Fruit fly (Drosophila melanogaster): ENCODE measurements around the gene Sec8.
A peak's percentile ranks its signal among the peaks of the same experiment; 100 is the strongest.

The Sec8 gene

dm6 chr3R:5791497-5791896 lies 32.7 kb upstream of the Sec8 start, which contains the start of gene Hpf1:
Gene Hpf1 (plus strand): TSS chr3R:5791879.
- TF ChIP-seq brk (GFP tag; optimal IDR thresholded peaks at IDR 0.05) (no peak), sv (GFP tag; optimal IDR thresholded peaks at IDR 0.05) (peak; percentile 98), Abd-B (GFP tag; optimal IDR thresholded peaks at IDR 0.05) (no peak), Rel (GFP tag; optimal IDR thresholded peaks at IDR 0.05) (peak; percentile 94), Rel (tag; optimal IDR thresholded peaks at IDR 0.05) (peak; percentile 92), fru (GFP tag; optimal IDR thresholded peaks at IDR 0.05) (peak; percentile 99), lola (GFP tag; optimal IDR thresholded peaks at IDR 0.05) (no peak), dsf (GFP tag; optimal IDR thresholded peaks at IDR 0.05; ENCODE audit: borderline replicate concordance) (peak; percentile 95), woc (GFP tag; optimal IDR thresholded peaks at IDR 0.05) (peak; percentile 98), psq (GFP tag; optimal IDR thresholded peaks at IDR 0.05) (peak; percentile 98), foxo (GFP tag; optimal IDR thresholded peaks at IDR 0.05) (peak; percentile 96 to 99), usp (GFP tag; optimal IDR thresholded peaks at IDR 0.05) (no peak), tai (GFP tag; optimal IDR thresholded peaks at IDR 0.05) (no peak), HLH106 (tag; optimal IDR thresholded peaks at IDR 0.05) (peak; percentile 99), Myc (optimal IDR thresholded peaks at IDR 0.05) (peak; percentile 21), Sp1 (GFP tag; optimal IDR thresholded peaks at IDR 0.05) (peak; percentile 99), Mio (GFP tag; optimal IDR thresholded peaks at IDR 0.05) (peak; percentile 92), h (GFP tag; optimal IDR thresholded peaks at IDR 0.05) (peak; percentile 99), ey (GFP tag; optimal IDR thresholded peaks at IDR 0.05) (peak; percentile 99), Jra (GFP tag; optimal IDR thresholded peaks at IDR 0.05) (peak; percentile 98), pan (optimal IDR thresholded peaks at IDR 0.05) (no peak), OdsH (GFP tag; optimal IDR thresholded peaks at IDR 0.05) (peak; percentile 99), CrebA (GFP tag; optimal IDR thresholded peaks at IDR 0.05; ENCODE audit: borderline replicate concordance) (no peak), Hr78 (GFP tag; optimal IDR thresholded peaks at IDR 0.05) (no peak), jim (GFP tag; optimal IDR thresholded peaks at IDR 0.05) (peak; percentile 63), sage (GFP tag; optimal IDR thresholded peaks at IDR 0.05) (peak; percentile 97), dmrt93B (GFP tag; optimal IDR thresholded peaks at IDR 0.05) (peak; percentile 98), Hr83 (GFP tag; optimal IDR thresholded peaks at IDR 0.05; ENCODE audit: poor library complexity, severe bottlenecking) (peak; percentile 86), CG9705 (GFP tag; optimal IDR thresholded peaks at IDR 0.05) (peak; percentile 98), br (GFP tag; optimal IDR thresholded peaks at IDR 0.05) (peak; percentile 99), CG32264 (GFP tag; optimal IDR thresholded peaks at IDR 0.05) (peak; percentile 98), Hnf4 (GFP tag; optimal IDR thresholded peaks at IDR 0.05) (peak; percentile 99), rgr (GFP tag; optimal IDR thresholded peaks at IDR 0.05) (peak; percentile 100), GATAd (GFP tag; optimal IDR thresholded peaks at IDR 0.05) (peak; percentile 96)

dm6 chr3R:5789025-5789953 lies 30.5 kb upstream of the Sec8 start, which contains the start of the genes Hat1 and Rpn5:
Gene Hat1 (minus strand): TSS chr3R:5789384.
Gene Rpn5 (plus strand): TSS chr3R:5789493.
- TF ChIP-seq HLH106 (tag; optimal IDR thresholded peaks at IDR 0.05) (peak; percentile 83), Jra (GFP tag; optimal IDR thresholded peaks at IDR 0.05) (peak; percentile 96), br (GFP tag; optimal IDR thresholded peaks at IDR 0.05) (peak; percentile 90), Mio (GFP tag; optimal IDR thresholded peaks at IDR 0.05) (peak; percentile 45), OdsH (GFP tag; optimal IDR thresholded peaks at IDR 0.05) (peak; percentile 86), Rel (GFP tag; optimal IDR thresholded peaks at IDR 0.05) (no peak), Rel (tag; optimal IDR thresholded peaks at IDR 0.05) (peak; percentile 28), Dfd (GFP tag; optimal IDR thresholded peaks at IDR 0.05) (no peak), Hnf4 (GFP tag; optimal IDR thresholded peaks at IDR 0.05) (peak; percentile 91), woc (GFP tag; optimal IDR thresholded peaks at IDR 0.05) (peak; percentile 98), jim (GFP tag; optimal IDR thresholded peaks at IDR 0.05) (no peak), h (GFP tag; optimal IDR thresholded peaks at IDR 0.05) (peak; percentile 92), fru (GFP tag; optimal IDR thresholded peaks at IDR 0.05) (peak; percentile 93), ey (GFP tag; optimal IDR thresholded peaks at IDR 0.05) (peak; percentile 89), CrebA (GFP tag; optimal IDR thresholded peaks at IDR 0.05; ENCODE audit: borderline replicate concordance) (no peak), lola (GFP tag; optimal IDR thresholded peaks at IDR 0.05) (no peak), Sp1 (GFP tag; optimal IDR thresholded peaks at IDR 0.05) (peak; percentile 79), Dif (GFP tag; optimal IDR thresholded peaks at IDR 0.05; ENCODE audit: partially characterized antibody) (no peak), Myc (optimal IDR thresholded peaks at IDR 0.05) (peak; percentile 84), N (GFP tag; optimal IDR thresholded peaks at IDR 0.05) (no peak), usp (GFP tag; optimal IDR thresholded peaks at IDR 0.05) (no peak), CG32264 (GFP tag; optimal IDR thresholded peaks at IDR 0.05) (peak; percentile 62), Hr83 (GFP tag; optimal IDR thresholded peaks at IDR 0.05; ENCODE audit: poor library complexity, severe bottlenecking) (peak; percentile 96), dmrt93B (GFP tag; optimal IDR thresholded peaks at IDR 0.05) (peak; percentile 84), dl (GFP tag; optimal IDR thresholded peaks at IDR 0.05; ENCODE audit: insufficient read depth in 1 of 2, partially characterized antibody in 2 of 2) (no peak), tai (GFP tag; optimal IDR thresholded peaks at IDR 0.05) (no peak), rgr (GFP tag; optimal IDR thresholded peaks at IDR 0.05) (peak; percentile 92), foxo (GFP tag; optimal IDR thresholded peaks at IDR 0.05) (peak; percentile 41 to 92), Vsx2 (GFP tag; optimal IDR thresholded peaks at IDR 0.05; ENCODE audit: partially characterized antibody) (no peak), dsf (GFP tag; optimal IDR thresholded peaks at IDR 0.05; ENCODE audit: borderline replicate concordance) (peak; percentile 85), psq (GFP tag; optimal IDR thresholded peaks at IDR 0.05) (peak; percentile 86), brk (GFP tag; optimal IDR thresholded peaks at IDR 0.05) (no peak), sage (GFP tag; optimal IDR thresholded peaks at IDR 0.05) (peak; percentile 42), Abd-B (GFP tag; optimal IDR thresholded peaks at IDR 0.05) (no peak), CG9705 (GFP tag; optimal IDR thresholded peaks at IDR 0.05) (peak; percentile 57), Hr78 (GFP tag; optimal IDR thresholded peaks at IDR 0.05) (no peak), sv (GFP tag; optimal IDR thresholded peaks at IDR 0.05) (peak; percentile 93), GATAd (GFP tag; optimal IDR thresholded peaks at IDR 0.05) (peak; percentile 91), pan (optimal IDR thresholded peaks at IDR 0.05) (no peak)
